Fruit fly (Drosophila melanogaster) whole organism, embryonic: ENCODE results near the gene UBL3.

ENCODE experiments used
- Bgb ChIP-seq: fragments of 200-800 bp; sonication (Bioruptor generic); IDR thresholded peaks from 2 replicates; pipeline ENCODE4 v1.3.6; 2022; ENCODE audit warnings: missing biosample characterization, missing genetic modification characterization; ENCODE audit not compliant: partially characterized antibody
- CG10147 ChIP-seq: fragments of 200-800 bp; sonication (Bioruptor generic); optimal IDR thresholded peaks from 2 replicates; lab custom pipeline; 2019; ENCODE audit warnings: missing biosample characterization, mild to moderate bottlenecking, missing genetic modification characterization, moderate library complexity
- CG10654 ChIP-seq: fragments of 200-800 bp; sonication (Bioruptor generic); optimal IDR thresholded peaks from 2 replicates; lab custom pipeline; 2016; ENCODE audit warnings: missing biosample characterization, missing genetic modification characterization
- CG1233 ChIP-seq: fragments of 200-800 bp; sonication (Bioruptor generic); optimal IDR thresholded peaks from 4 replicates; lab custom pipeline; 2018; ENCODE audit warnings: missing biosample characterization, mild to moderate bottlenecking, missing genetic modification characterization
- CG12659 ChIP-seq: fragments of 200-800 bp; sonication (Bioruptor generic); optimal IDR thresholded peaks from 3 replicates; lab custom pipeline; 2017; ENCODE audit warnings: mild to moderate bottlenecking, missing biosample characterization, missing genetic modification reagents, missing genetic modification characterization
- CG1529 ChIP-seq: fragments of 200-800 bp; sonication (Bioruptor generic); optimal IDR thresholded peaks from 3 replicates; lab custom pipeline; 2018; ENCODE audit warnings: missing biosample characterization, missing genetic modification characterization
- CG1603 ChIP-seq: fragments of 200-800 bp; sonication (Bioruptor generic); optimal IDR thresholded peaks from 2 replicates; lab custom pipeline; 2019; ENCODE audit warnings: missing biosample characterization, mild to moderate bottlenecking, missing genetic modification characterization, moderate library complexity
- CG17328 ChIP-seq: fragments of 200-800 bp; sonication (Bioruptor generic); IDR thresholded peaks from 2 replicates; pipeline ENCODE4 v1.3.6; 2022; ENCODE audit warnings: missing biosample characterization, missing genetic modification characterization
- CG18599 ChIP-seq: fragments of 200-800 bp; sonication (Bioruptor generic); optimal IDR thresholded peaks from 3 replicates; lab custom pipeline; 2017; ENCODE audit warnings: missing biosample characterization, missing genetic modification characterization, mild to moderate bottlenecking, moderate library complexity, missing genetic modification reagents
- CG2202 ChIP-seq: fragments of 200-800 bp; sonication (Bioruptor generic); optimal IDR thresholded peaks from 2 replicates; lab custom pipeline; 2018; ENCODE audit warnings: missing biosample characterization, mild to moderate bottlenecking, missing genetic modification characterization
- CG30403 ChIP-seq: fragments of 200-800 bp; sonication (Bioruptor generic); optimal IDR thresholded peaks from 3 replicates; lab custom pipeline; 2016; ENCODE audit warnings: missing biosample characterization, missing genetic modification characterization
- CG32772 ChIP-seq: fragments of 200-800 bp; sonication (Bioruptor generic); IDR thresholded peaks from 2 replicates; pipeline ENCODE4 v1.3.6; 2022; ENCODE audit warnings: missing biosample characterization, missing genetic modification characterization
- CG33213 ChIP-seq: fragments of 200-800 bp; sonication (Bioruptor generic); optimal IDR thresholded peaks from 3 replicates; lab custom pipeline; 2016; ENCODE audit warnings: missing biosample characterization, missing genetic modification characterization
- CG34224 ChIP-seq: fragments of 200-800 bp; sonication (Bioruptor generic); IDR thresholded peaks from 3 replicates; pipeline ENCODE4 v1.3.6; 2022; ENCODE audit warnings: missing biosample characterization, missing genetic modification characterization; ENCODE audit not compliant: partially characterized antibody
- CG5953 ChIP-seq: fragments of 200-800 bp; sonication (Bioruptor generic); IDR thresholded peaks from 2 replicates; pipeline ENCODE4 v1.3.6; 2022; ENCODE audit warnings: missing biosample characterization, missing genetic modification characterization
- CG6683 ChIP-seq: fragments of 200-800 bp; sonication (Bioruptor generic); optimal IDR thresholded peaks from 2 replicates; lab custom pipeline; 2017; ENCODE audit warnings: missing biosample characterization, mild to moderate bottlenecking, missing genetic modification characterization, missing genetic modification reagents
- CG6791 ChIP-seq: fragments of 200-800 bp; sonication (Bioruptor generic); IDR thresholded peaks from 3 replicates; pipeline ENCODE4 v1.3.6; 2022; ENCODE audit warnings: missing biosample characterization, missing genetic modification characterization; ENCODE audit not compliant: partially characterized antibody
- CG8089 ChIP-seq: fragments of 200-800 bp; sonication (Bioruptor generic); optimal IDR thresholded peaks from 3 replicates; lab custom pipeline; 2016; ENCODE audit warnings: missing biosample characterization, missing genetic modification characterization
- CG8765 ChIP-seq: fragments of 200-800 bp; sonication (Bioruptor generic); IDR thresholded peaks from 2 replicates; pipeline ENCODE4 v1.3.6; 2022; ENCODE audit warnings: missing biosample characterization, missing genetic modification characterization
- CG9727 ChIP-seq: fragments of 200-800 bp; sonication (Bioruptor generic); optimal IDR thresholded peaks from 3 replicates; lab custom pipeline; 2017; ENCODE audit warnings: missing biosample characterization, mild to moderate bottlenecking, missing genetic modification characterization
- Dbx ChIP-seq: fragments of 200-800 bp; sonication (Bioruptor generic); IDR thresholded peaks from 3 replicates; pipeline ENCODE4 v1.3.6; 2022; ENCODE audit warnings: missing biosample characterization, missing genetic modification characterization
- Deaf1 ChIP-seq: fragments of 200-800 bp; optimal IDR thresholded peaks from 3 replicates; lab custom pipeline; 2019; ENCODE audit warnings: missing biosample characterization, mild to moderate bottlenecking, missing genetic modification characterization, moderate library complexity
- Gug ChIP-seq: fragments of 200-800 bp; sonication (Bioruptor generic); IDR thresholded peaks from 4 replicates; pipeline ENCODE4 v1.3.6; 2022; ENCODE audit warnings: missing biosample characterization, missing genetic modification characterization
- Max ChIP-seq: fragments of 200-800 bp; sonication (Bioruptor generic); optimal IDR thresholded peaks from 2 replicates; lab custom pipeline; 2016; ENCODE audit warnings: missing biosample characterization, mild to moderate bottlenecking, missing genetic modification characterization
- Med ChIP-seq: fragments of 200-800 bp; sonication (Bioruptor generic); peaks from one replicate; lab custom pipeline; 2016; ENCODE audit warnings: missing biosample characterization, missing genetic modification characterization, mild to moderate bottlenecking, inconsistent platforms, moderate library complexity
- Mes4 ChIP-seq: fragments of 200-800 bp; sonication (Bioruptor generic); optimal IDR thresholded peaks from 2 replicates; lab custom pipeline; 2016; ENCODE audit warnings: missing biosample characterization, missing genetic modification characterization
- NC2β ChIP-seq: fragments of 200-800 bp; sonication (Bioruptor generic); optimal IDR thresholded peaks from 2 replicates; lab custom pipeline; 2016; ENCODE audit warnings: missing biosample characterization, missing genetic modification characterization
- Optix ChIP-seq: fragments of 200-800 bp; sonication (Bioruptor generic); IDR thresholded peaks from 3 replicates; pipeline ENCODE4 v1.3.6; 2022; ENCODE audit warnings: missing biosample characterization, missing genetic modification characterization
- Xbp1 ChIP-seq: fragments of 200-800 bp; sonication (Bioruptor generic); optimal IDR thresholded peaks from 3 replicates; lab custom pipeline; 2016; ENCODE audit warnings: missing biosample characterization, mild to moderate bottlenecking, missing genetic modification characterization
- abd-A ChIP-seq: fragments of 200-800 bp; sonication (Bioruptor generic); optimal IDR thresholded peaks from 3 replicates; lab custom pipeline; 2019; ENCODE audit warnings: missing biosample characterization, mild to moderate bottlenecking, missing genetic modification characterization, moderate library complexity
- ase ChIP-seq: fragments of 200-800 bp; sonication (Bioruptor generic); IDR thresholded peaks from 3 replicates; pipeline ENCODE4 v1.3.6; 2022; ENCODE audit warnings: missing biosample characterization, missing genetic modification characterization
- ato ChIP-seq: fragments of 200-800 bp; sonication (Bioruptor generic); IDR thresholded peaks from 2 replicates; pipeline ENCODE4 v1.3.6; 2022; ENCODE audit warnings: missing biosample characterization, missing genetic modification characterization; ENCODE audit not compliant: partially characterized antibody
- bcd ChIP-seq: fragments of 200-800 bp; sonication (Bioruptor generic); optimal IDR thresholded peaks from 2 replicates; lab custom pipeline; 2017; ENCODE audit warnings: missing biosample characterization, mild to moderate bottlenecking, missing genetic modification characterization
- chm ChIP-seq: fragments of 200-800 bp; sonication (Bioruptor generic); IDR thresholded peaks from 2 replicates; pipeline ENCODE4 v1.3.6; 2022; ENCODE audit warnings: missing biosample characterization, missing genetic modification characterization
- crol ChIP-seq: fragments of 200-800 bp; sonication (Bioruptor generic); IDR thresholded peaks from 2 replicates; pipeline ENCODE4 v1.3.6; 2022; ENCODE audit warnings: missing biosample characterization, missing genetic modification characterization
- gce ChIP-seq: fragments of 200-800 bp; sonication (Bioruptor generic); IDR thresholded peaks from 3 replicates; pipeline ENCODE4 v1.3.6; 2022; ENCODE audit warnings: missing biosample characterization, missing genetic modification characterization
- gcm2 ChIP-seq: fragments of 200-800 bp; sonication (Bioruptor generic); optimal IDR thresholded peaks from 2 replicates; lab custom pipeline; 2016; ENCODE audit warnings: missing biosample characterization, missing genetic modification characterization
- her ChIP-seq: fragments of 200-800 bp; sonication (Bioruptor generic); optimal IDR thresholded peaks from 2 replicates; lab custom pipeline; 2016; ENCODE audit warnings: missing biosample characterization, missing genetic modification characterization
- kah ChIP-seq: fragments of 200-800 bp; sonication (Bioruptor generic); optimal IDR thresholded peaks from 2 replicates; lab custom pipeline; 2018; ENCODE audit warnings: missing biosample characterization, mild to moderate bottlenecking, missing genetic modification characterization
- lilli ChIP-seq: fragments of 200-800 bp; sonication (Bioruptor generic); optimal IDR thresholded peaks from 3 replicates; lab custom pipeline; 2016; ENCODE audit warnings: missing biosample characterization, missing genetic modification characterization
- maf-S ChIP-seq: fragments of 200-800 bp; sonication (Bioruptor generic); optimal IDR thresholded peaks from 2 replicates; lab custom pipeline; 2016; ENCODE audit warnings: missing biosample characterization, missing genetic modification characterization
- org-1 ChIP-seq: fragments of 200-800 bp; sonication (Bioruptor generic); optimal IDR thresholded peaks from 2 replicates; lab custom pipeline; 2017; ENCODE audit warnings: missing biosample characterization, missing genetic modification characterization
- pros ChIP-seq: fragments of 200-800 bp; sonication (Bioruptor generic); optimal IDR thresholded peaks from 3 replicates; lab custom pipeline; 2019; ENCODE audit warnings: missing biosample characterization, mild to moderate bottlenecking, missing genetic modification characterization, moderate library complexity
- scrt ChIP-seq: fragments of 200-800 bp; sonication (Bioruptor generic); optimal IDR thresholded peaks from 2 replicates; lab custom pipeline; 2018; ENCODE audit warnings: missing biosample characterization, mild to moderate bottlenecking, missing genetic modification characterization, moderate library complexity
- stc ChIP-seq: fragments of 200-800 bp; sonication (Bioruptor generic); IDR thresholded peaks from 2 replicates; pipeline ENCODE4 v1.3.6; 2022; ENCODE audit warnings: missing biosample characterization, missing genetic modification characterization
- tap ChIP-seq: fragments of 200-800 bp; optimal IDR thresholded peaks from 3 replicates; lab custom pipeline; 2019; ENCODE audit warnings: missing biosample characterization, mild to moderate bottlenecking, missing genetic modification characterization, moderate library complexity
- trh ChIP-seq: fragments of 200-800 bp; sonication (Bioruptor generic); optimal IDR thresholded peaks from 2 replicates; lab custom pipeline; 2016; ENCODE audit warnings: missing biosample characterization, missing genetic modification characterization
- unpg ChIP-seq: fragments of 200-800 bp; sonication (Bioruptor generic); optimal IDR thresholded peaks from 3 replicates; lab custom pipeline; 2018; ENCODE audit warnings: missing biosample characterization, mild to moderate bottlenecking, missing genetic modification characterization, moderate library complexity
- vnd ChIP-seq: fragments of 200-800 bp; sonication (Bioruptor generic); IDR thresholded peaks from 3 replicates; pipeline ENCODE4 v1.3.6; 2022; ENCODE audit warnings: missing biosample characterization, missing genetic modification characterization; ENCODE audit not compliant: partially characterized antibody
- zen2 ChIP-seq: fragments of 200-800 bp; sonication (Bioruptor generic); IDR thresholded peaks from 3 replicates; pipeline ENCODE4 v1.3.6; 2022; ENCODE audit warnings: missing biosample characterization, missing genetic modification characterization; ENCODE audit not compliant: partially characterized antibody

The UBL3 gene

dm6 chrX:15860479-15860878 lies 7.5 kb upstream of the UBL3 start (continued):
- no peak for TF ChIP-seq pros (GFP tag; lab: Kevin White, UChicago)
- no peak for TF ChIP-seq CG9727 (GFP tag; lab: Kevin White, UChicago)
- TF ChIP-seq maf-S (GFP tag; lab: Kevin White, UChicago), result no peak
- TF ChIP-seq Gug (GFP tag; lab: Robert Waterston, UW), result no peak
- TF ChIP-seq CG1233, result no peak
- no peak for TF ChIP-seq Optix
- TF ChIP-seq CG33213 (GFP tag; lab: Kevin White, UChicago), result no peak
- no peak for TF ChIP-seq stc (GFP tag; lab: Robert Waterston, UW)
- TF ChIP-seq CG12659 (GFP tag; lab: Kevin White, UChicago), result peak; percentile 77
- TF ChIP-seq CG6683 (GFP tag; lab: Kevin White, UChicago), result no peak
- 0 out of 2 replicates have a peak, but pooled peaks have one; percentile 62 for TF ChIP-seq chm (GFP tag; lab: Robert Waterston, UW)
- 0 out of 3 replicates have a peak, but pooled peaks have one; percentile 22 for TF ChIP-seq Dbx (GFP tag; lab: Robert Waterston, UW)
- TF ChIP-seq CG17328 (GFP tag; lab: Robert Waterston, UW), result peak; percentile 31; the same call in 1 of the 2 replicates
- TF ChIP-seq CG18599 (GFP tag; lab: Kevin White, UChicago), result no peak
- TF ChIP-seq her (GFP tag; lab: Kevin White, UChicago), result no peak
- no peak for TF ChIP-seq zen2 (GFP tag; lab: Robert Waterston, UW)
- 0 out of 3 replicates have a peak, but pooled peaks have one; percentile 22 for TF ChIP-seq vnd
- no peak for TF ChIP-seq CG10654 (GFP tag; lab: Kevin White, UChicago)
- TF ChIP-seq Xbp1 (GFP tag; lab: Kevin White, UChicago), result no peak
- TF ChIP-seq Bgb, result peak; percentile 56; the same call in 1 of the 2 replicates
- peak; percentile 7 for TF ChIP-seq Deaf1
- peak; percentile 19 for TF ChIP-seq lilli (GFP tag; lab: Kevin White, UChicago)
- peak; percentile 26 for TF ChIP-seq CG10147 (GFP tag; lab: Kevin White, UChicago)
- TF ChIP-seq CG1603 (tag; lab: Kevin White, UChicago), result peak; percentile 39
- no peak for TF ChIP-seq trh (GFP tag; lab: Kevin White, UChicago)
- TF ChIP-seq abd-A (tag; lab: Kevin White, UChicago), result peak; percentile 63
- TF ChIP-seq gce (GFP tag; lab: Robert Waterston, UW), result no peak
- no peak for TF ChIP-seq CG30403 (GFP tag; lab: Kevin White, UChicago)
- TF ChIP-seq gcm2 (GFP tag; lab: Kevin White, UChicago), result no peak
- TF ChIP-seq crol, result no peak
- TF ChIP-seq CG8089 (GFP tag; lab: Kevin White, UChicago), result no peak
- peak; percentile 2 for TF ChIP-seq Max
- TF ChIP-seq bcd (GFP tag; lab: Kevin White, UChicago), result peak; percentile 1
- peak; percentile 49 for TF ChIP-seq kah (GFP tag; lab: Kevin White, UChicago)
- TF ChIP-seq Med, result peak; percentile 72
- peak; percentile 91 for TF ChIP-seq CG32772 (GFP tag; lab: Robert Waterston, UW)
- no peak for TF ChIP-seq CG5953 (GFP tag; lab: Robert Waterston, UW)
- 0 out of 3 replicates have a peak, but pooled peaks have one; percentile 27 for TF ChIP-seq CG6791 (GFP tag; lab: Robert Waterston, UW)
- TF ChIP-seq CG34224, result peak; percentile 6; the same call in 1 of the 3 replicates
- TF ChIP-seq CG8765 (GFP tag; lab: Robert Waterston, UW), result 0 out of 2 replicates have a peak, but pooled peaks have one; percentile 21
- TF ChIP-seq ase (GFP tag; lab: Robert Waterston, UW), result no peak
- no peak for TF ChIP-seq org-1 (GFP tag; lab: Kevin White, UChicago)
- TF ChIP-seq CG2202 (tag; lab: Kevin White, UChicago), result no peak
- TF ChIP-seq tap (tag; lab: Kevin White, UChicago), result no peak
- TF ChIP-seq ato, result peak; percentile 41; the same call in 1 of the 2 replicates
- TF ChIP-seq NC2β (GFP tag; lab: Kevin White, UChicago), result no peak
- TF ChIP-seq scrt, result no peak
- TF ChIP-seq CG1529 (GFP tag; lab: Kevin White, UChicago), result peak; percentile 1
- no peak for TF ChIP-seq Mes4
- TF ChIP-seq unpg (GFP tag; lab: Kevin White, UChicago), result peak; percentile 11
